Fruit fly (Drosophila melanogaster): Measurements from ENCODE around the gene Ddrgk1.

Gene Ddrgk1

DNA sequence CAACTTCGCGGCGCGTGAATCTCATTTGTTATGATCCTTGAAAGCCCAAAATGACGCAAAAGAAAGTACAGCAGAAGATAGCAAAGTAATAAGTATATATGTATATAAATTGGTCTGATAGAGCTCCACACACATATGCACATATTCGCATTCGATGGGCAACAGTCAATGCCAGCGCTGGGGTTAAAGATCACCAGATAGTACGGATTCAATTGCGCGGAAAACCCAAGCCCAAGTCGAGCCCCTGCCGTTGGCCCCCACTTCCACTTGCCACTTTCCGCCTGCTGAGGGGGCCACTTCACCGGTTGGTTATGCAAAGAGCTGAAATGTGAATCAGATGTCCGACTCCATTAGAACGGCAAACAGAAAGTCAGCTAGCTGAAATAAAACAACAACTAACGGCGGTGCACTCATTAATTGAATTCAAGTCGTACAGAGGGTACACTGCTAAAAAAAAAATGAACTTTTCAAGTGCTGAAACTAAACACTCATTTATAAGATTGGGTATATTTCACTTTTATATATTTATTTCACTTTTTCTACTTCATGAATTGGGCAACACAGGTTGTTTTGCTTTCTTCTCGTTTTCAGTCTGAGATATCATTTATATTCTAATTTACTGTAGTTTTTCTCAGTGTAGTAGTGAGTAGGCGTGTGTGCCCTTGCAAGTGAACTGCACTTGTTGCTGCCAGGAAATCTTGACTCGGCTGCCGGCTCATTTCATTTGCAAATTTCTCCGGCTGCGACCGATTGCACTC lies 19.5 kb upstream of the Ddrgk1 start (continued):
- TF ChIP-seq sc (optimal IDR thresholded peaks at IDR 0.05): no peak
- no peak for TF ChIP-seq sc (GFP tag; optimal IDR thresholded peaks at IDR 0.05)
- TF ChIP-seq Hr3 (GFP tag; optimal IDR thresholded peaks at IDR 0.05): no peak
- no peak for TF ChIP-seq CG15696 (tag; optimal IDR thresholded peaks at IDR 0.05)
- peak; percentile 44 for TF ChIP-seq CG30403 (GFP tag; optimal IDR thresholded peaks at IDR 0.05)
- no peak for TF ChIP-seq Abd-B (GFP tag; optimal IDR thresholded peaks at IDR 0.05)
- TF ChIP-seq Gsc (GFP tag; IDR thresholded peaks at IDR 0.05): no peak
- 0 out of 2 replicates have a peak, but pooled peaks have one; percentile 37 for TF ChIP-seq sens-2 (GFP tag; IDR thresholded peaks at IDR 0.05)
- TF ChIP-seq zfh1 (GFP tag; IDR thresholded peaks at IDR 0.05): peak; percentile 56; the same call in 2 of the 3 replicates
- TF ChIP-seq CG2116 (GFP tag; optimal IDR thresholded peaks at IDR 0.05): no peak
- peak; percentile 78 for TF ChIP-seq Ets65A (GFP tag)
- no peak for TF ChIP-seq Chrac-16 (GFP tag; optimal IDR thresholded peaks at IDR 0.05)
- TF ChIP-seq z (GFP tag; IDR thresholded peaks at IDR 0.05): no peak
- TF ChIP-seq sob (GFP tag; IDR thresholded peaks at IDR 0.05): no peak
- no peak for TF ChIP-seq nau (GFP tag; optimal IDR thresholded peaks at IDR 0.05)
- TF ChIP-seq zf30C (GFP tag; optimal IDR thresholded peaks at IDR 0.05): no peak
- no peak for TF ChIP-seq her (GFP tag; optimal IDR thresholded peaks at IDR 0.05)
- peak; percentile 35 for TF ChIP-seq CG2712 (tag; optimal IDR thresholded peaks at IDR 0.05)
- TF ChIP-seq Six4 (GFP tag; optimal IDR thresholded peaks at IDR 0.05): no peak
- no peak for TF ChIP-seq CG6791 (GFP tag; IDR thresholded peaks at IDR 0.05; ENCODE audit: partially characterized antibody)
- TF ChIP-seq btn (GFP tag; optimal IDR thresholded peaks at IDR 0.05): no peak
- TF ChIP-seq lmd (GFP tag; IDR thresholded peaks at IDR 0.05): 0 out of 2 replicates have a peak, but pooled peaks have one; percentile 19
- TF ChIP-seq sna (GFP tag; IDR thresholded peaks at IDR 0.05; ENCODE audit: partially characterized antibody): no peak
- no peak for TF ChIP-seq CG11247 (GFP tag; IDR thresholded peaks at IDR 0.05)
- TF ChIP-seq CG8359 (GFP tag; optimal IDR thresholded peaks at IDR 0.05; ENCODE audit: borderline replicate concordance): no peak
- no peak for TF ChIP-seq psq (GFP tag; optimal IDR thresholded peaks at IDR 0.05)
- TF ChIP-seq vnd (GFP tag; IDR thresholded peaks at IDR 0.05; ENCODE audit: partially characterized antibody): no peak
- TF ChIP-seq CG18619 (GFP tag; optimal IDR thresholded peaks at IDR 0.05): no peak
- no peak for TF ChIP-seq yki (optimal IDR thresholded peaks at IDR 0.05)
- TF ChIP-seq odd (GFP tag; optimal IDR thresholded peaks at IDR 0.05): no peak
- TF ChIP-seq Sin3A (optimal IDR thresholded peaks at IDR 0.05): no peak
- no peak for TF ChIP-seq CG1647 (GFP tag; optimal IDR thresholded peaks at IDR 0.05)
- no peak for TF ChIP-seq CG32532 (GFP tag; IDR thresholded peaks at IDR 0.05)
- TF ChIP-seq org-1 (GFP tag; optimal IDR thresholded peaks at IDR 0.05): no peak
- no peak for TF ChIP-seq Dll (GFP tag; IDR thresholded peaks at IDR 0.05; ENCODE audit: partially characterized antibody)
- TF ChIP-seq insv (GFP tag; optimal IDR thresholded peaks at IDR 0.05): no peak
- TF ChIP-seq CG32772 (GFP tag; IDR thresholded peaks at IDR 0.05): 0 out of 2 replicates have a peak, but pooled peaks have one; percentile 23
- TF ChIP-seq rib (GFP tag; IDR thresholded peaks at IDR 0.05): no peak
- peak; percentile 15 for TF ChIP-seq CG18599 (GFP tag; optimal IDR thresholded peaks at IDR 0.05)
- no peak for TF ChIP-seq CG34224 (GFP tag; IDR thresholded peaks at IDR 0.05; ENCODE audit: partially characterized antibody)
- 0 out of 2 replicates have a peak, but pooled peaks have one; percentile 22 for TF ChIP-seq CG6689 (GFP tag; IDR thresholded peaks at IDR 0.05)
- TF ChIP-seq Lim3 (GFP tag; IDR thresholded peaks at IDR 0.05): no peak
- peak; percentile 42; the same call in 1 of the 2 replicates for TF ChIP-seq Xrp1 (GFP tag; IDR thresholded peaks at IDR 0.05)
- no peak for TF ChIP-seq CG13287 (GFP tag; IDR thresholded peaks at IDR 0.05; ENCODE audit: partially characterized antibody)
- no peak for TF ChIP-seq gsb-n (tag; optimal IDR thresholded peaks at IDR 0.05)
- TF ChIP-seq croc (GFP tag; conservative IDR thresholded peaks at IDR 0.05): no peak
- TF ChIP-seq CG10321 (GFP tag; IDR thresholded peaks at IDR 0.05): no peak
- peak in 1 of 3 experiments; percentile 25 for TF ChIP-seq lola (GFP tag; optimal IDR thresholded peaks at IDR 0.05)
- TF ChIP-seq tna (GFP tag; IDR thresholded peaks at IDR 0.05; ENCODE audit: partially characterized antibody): no peak
- TF ChIP-seq p53 (GFP tag; optimal IDR thresholded peaks at IDR 0.05): no peak
